Worm (Caenorhabditis elegans) whole organism, mixed stage, embryonic: ENCODE results near the gene teg-1.

Experiments
- blmp-1 ChIP-seq: fragments of 150-350 bp; optimal IDR thresholded peaks from 2 replicates; lab custom pipeline; 2014; ENCODE audit warnings: missing biosample characterization, missing genetic modification characterization
- mab-5 ChIP-seq: fragments of 150-350 bp; optimal IDR thresholded peaks from 2 replicates; lab custom pipeline; 2014; ENCODE audit warnings: missing biosample characterization, missing genetic modification characterization
- snpc-4 ChIP-seq: fragments of 150-350 bp; optimal IDR thresholded peaks from 2 replicates; lab custom pipeline; 2014; ENCODE audit warnings: missing biosample characterization, missing genetic modification characterization
- unc-39 ChIP-seq: fragments of 150-350 bp; optimal IDR thresholded peaks from 2 replicates; lab custom pipeline; 2014; ENCODE audit warnings: missing biosample characterization, missing genetic modification characterization

DNA sequence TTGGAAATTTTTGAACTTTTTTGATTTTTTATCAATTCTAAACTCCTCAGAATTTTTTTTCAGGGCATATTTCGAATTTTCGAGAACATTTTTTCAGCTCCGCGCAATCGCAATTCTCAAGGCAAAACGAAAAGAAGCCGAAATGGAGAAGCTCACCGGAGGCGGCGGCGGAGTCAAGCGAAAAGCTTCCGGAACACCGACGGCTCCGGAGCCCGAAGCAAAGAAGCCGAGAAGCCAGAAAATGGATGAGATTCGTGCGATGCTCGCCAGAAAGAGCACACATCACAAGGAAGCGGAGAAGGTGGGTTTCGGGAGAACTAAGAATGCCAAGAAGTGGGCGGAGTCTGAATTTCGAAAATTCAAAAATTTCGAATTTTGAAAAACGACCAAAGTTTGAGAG is 6.1 kb upstream of the teg-1 start:
- TF ChIP-seq unc-39 (no peak), snpc-4 (tag; lab: Kevin White, UChicago) (no peak), blmp-1 (tag; lab: Kevin White, UChicago) (no peak), mab-5 (tag; lab: Kevin White, UChicago) (no peak)
